Worm (Caenorhabditis elegans): Measurements from ENCODE around the gene agl-1.

The agl-1 gene

DNA sequence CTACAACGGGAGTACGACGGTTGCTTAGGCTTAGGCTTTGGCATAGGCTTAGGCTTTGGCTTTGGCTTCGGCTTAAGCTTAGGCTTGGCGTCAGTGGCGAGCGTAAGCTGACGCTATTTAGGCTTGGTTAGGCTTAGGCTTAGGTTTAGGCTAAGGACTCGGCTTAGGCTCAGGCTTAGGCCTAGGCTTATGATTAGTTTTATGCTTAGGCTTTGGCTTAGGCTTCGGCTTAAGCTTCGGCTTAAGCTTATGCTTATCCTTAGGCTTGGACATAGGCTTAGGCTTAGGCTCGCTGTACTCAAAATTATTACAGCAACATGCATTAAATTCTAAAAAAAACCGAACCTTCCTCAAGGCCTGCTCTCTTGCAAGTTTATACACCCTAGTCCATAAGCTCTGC is 16.7 kb upstream of the agl-1 start:
- TF ChIP-seq nhr-102 (tag; optimal IDR thresholded peaks at IDR 0.05) (no peak), aha-1 (tag) (peak; percentile 85), nhr-41 (GFP tag; IDR thresholded peaks at IDR 0.05) (no peak)

DNA sequence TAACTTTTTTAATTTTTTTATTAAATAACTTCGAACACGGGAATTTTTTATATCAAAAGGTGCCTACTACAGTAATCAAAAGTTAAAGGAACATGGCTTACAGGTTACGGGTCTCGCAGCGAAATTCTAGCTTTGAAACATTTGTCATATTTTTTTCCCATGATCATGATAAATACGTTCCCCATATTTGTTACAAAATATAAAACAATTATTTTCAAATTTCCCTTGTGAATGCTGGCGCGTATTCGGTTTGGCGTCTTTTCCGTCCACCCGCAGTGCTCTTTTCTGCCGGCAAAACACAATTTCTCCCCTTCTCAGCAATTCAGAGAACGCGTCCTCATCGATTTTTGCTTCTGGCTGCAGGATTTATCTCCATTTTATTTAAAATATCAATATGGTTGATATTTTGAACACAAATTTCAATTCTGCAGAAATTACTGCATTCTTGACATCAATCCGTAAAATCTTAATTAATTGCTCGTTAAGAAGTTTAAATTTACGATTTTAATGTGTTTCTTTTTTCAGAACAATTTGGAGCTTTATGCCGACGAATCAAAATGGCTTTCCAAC is 7.4 kb upstream of the agl-1 start, which contains the start of gene imb-2:
TSS of gene imb-2 (plus strand) at position 520 of the 570 bp plus-strand sequence.
- TF ChIP-seq F26F4.8 (GFP tag; conservative IDR thresholded peaks at IDR 0.05) = no peak
- peak; percentile 50 for TF ChIP-seq nhr-6 (tag; optimal IDR thresholded peaks at IDR 0.05)
- TF ChIP-seq nhr-28 (tag; optimal IDR thresholded peaks at IDR 0.05) = peak; percentile 13
- TF ChIP-seq Y48G9A.11 (GFP tag; IDR thresholded peaks at IDR 0.05) = no peak
- peak; percentile 12 for TF ChIP-seq nhr-11 (tag; optimal IDR thresholded peaks at IDR 0.05)
- no peak for TF ChIP-seq spr-3 (GFP tag; optimal IDR thresholded peaks at IDR 0.05)
- peak in 1 of 2 experiments; percentile 84 for TF ChIP-seq unc-62 (GFP tag; optimal IDR thresholded peaks at IDR 0.05 in 1 of 2)
- no peak for TF ChIP-seq unc-62 (tag; optimal IDR thresholded peaks at IDR 0.05)
- 0 out of 2 replicates have a peak, but pooled peaks have one; percentile 43 for TF ChIP-seq hmg-1.1 (GFP tag; IDR thresholded peaks at IDR 0.05)
- TF ChIP-seq mep-1 (tag; optimal IDR thresholded peaks at IDR 0.05) = peak; percentile 76
- peak; percentile 78 for TF ChIP-seq dpl-1 (GFP tag; optimal IDR thresholded peaks at IDR 0.05)
- TF ChIP-seq mes-2 (tag; optimal IDR thresholded peaks at IDR 0.05; ENCODE audit: poor library complexity, severe bottlenecking) = peak; percentile 70
- peak; percentile 13 for TF ChIP-seq mxl-3 (GFP tag; optimal IDR thresholded peaks at IDR 0.05)
- no peak for TF ChIP-seq daf-16 (GFP tag; optimal IDR thresholded peaks at IDR 0.05)
- peak; percentile 48 for TF ChIP-seq daf-16 (tag; optimal IDR thresholded peaks at IDR 0.05)
- 0 out of 2 replicates have a peak, but pooled peaks have one; percentile 16 for TF ChIP-seq dmd-6 (GFP tag; IDR thresholded peaks at IDR 0.05)
- TF ChIP-seq hlh-11 (tag; optimal IDR thresholded peaks at IDR 0.05) = peak; percentile 26
- TF ChIP-seq R02D3.7 (tag; optimal IDR thresholded peaks at IDR 0.05) = no peak
- TF ChIP-seq rbr-2 (tag; optimal IDR thresholded peaks at IDR 0.05) = peak; percentile 57
- TF ChIP-seq unc-130 (GFP tag; optimal IDR thresholded peaks at IDR 0.05) = peak; percentile 2
- TF ChIP-seq aha-1 (tag) = peak; percentile 83
- TF ChIP-seq T26A8.4 (GFP tag; IDR thresholded peaks at IDR 0.05) = no peak
- TF ChIP-seq nhr-42 (GFP tag; IDR thresholded peaks at IDR 0.05) = peak; percentile 20; the same call in 1 of the 2 replicates
- no peak for TF ChIP-seq dmd-8 (GFP tag; IDR thresholded peaks at IDR 0.05)
- TF ChIP-seq spr-1 (tag; optimal IDR thresholded peaks at IDR 0.05) = no peak
- no peak for TF ChIP-seq php-3 (GFP tag; IDR thresholded peaks at IDR 0.05)
- TF ChIP-seq zfp-2 (tag; optimal IDR thresholded peaks at IDR 0.05) = no peak
- peak; percentile 25 for TF ChIP-seq F37D6.2 (tag; optimal IDR thresholded peaks at IDR 0.05)
- TF ChIP-seq mdl-1 (tag; optimal IDR thresholded peaks at IDR 0.05) = peak in 1 of 2 experiments; percentile 16
- peak in 1 of 2 experiments; percentile 64 for TF ChIP-seq hif-1 (tag; optimal IDR thresholded peaks at IDR 0.05)
- peak; percentile 28 for TF ChIP-seq F49E8.2 (tag; optimal IDR thresholded peaks at IDR 0.05; ENCODE audit: borderline replicate concordance)
- TF ChIP-seq lin-38 (GFP tag; IDR thresholded peaks at IDR 0.05) = peak; percentile 61
- peak; percentile 45 for TF ChIP-seq dve-1 (tag; optimal IDR thresholded peaks at IDR 0.05; ENCODE audit: insufficient read depth)
- TF ChIP-seq fkh-10 (GFP tag; optimal IDR thresholded peaks at IDR 0.05) = peak; percentile 67
- peak; percentile 38; the same call in 1 of the 2 replicates for TF ChIP-seq vab-7 (GFP tag; IDR thresholded peaks at IDR 0.05)
- TF ChIP-seq hlh-30 (tag; optimal IDR thresholded peaks at IDR 0.05; ENCODE audit: insufficient read depth) = peak; percentile 66
- TF ChIP-seq nhr-25 (tag; optimal IDR thresholded peaks at IDR 0.05; ENCODE audit: borderline replicate concordance, insufficient read depth) = no peak
- TF ChIP-seq nhr-10 (tag; optimal IDR thresholded peaks at IDR 0.05) = no peak
- TF ChIP-seq lsy-2 (tag; optimal IDR thresholded peaks at IDR 0.05) = peak in 1 of 2 experiments; percentile 91
- TF ChIP-seq nhr-77 (tag; optimal IDR thresholded peaks at IDR 0.05) = peak; percentile 85

Data from whole organism, L4 larva.